Fruit fly (Drosophila melanogaster) whole organism, wandering third instar larva: ENCODE measurements around the gene cona.

Experiments
- Abd-B ChIP-seq: fragments of >200 bp; optimal IDR thresholded peaks from 2 replicates; lab custom pipeline; 2017; ENCODE audit warnings: missing biosample characterization, missing genetic modification characterization
- CG9705 ChIP-seq: fragments of 200-800 bp; sonication (Bioruptor generic); optimal IDR thresholded peaks from 2 replicates; lab custom pipeline; 2018; ENCODE audit warnings: missing biosample characterization, mild to moderate bottlenecking, missing genetic modification characterization
- Dfd ChIP-seq: fragments of >200 bp; optimal IDR thresholded peaks from 2 replicates; lab custom pipeline; 2017; ENCODE audit warnings: missing biosample characterization, missing genetic modification characterization
- Dif ChIP-seq: fragments of 200-275, 200-300 bp; sonication (Bioruptor generic); optimal IDR thresholded peaks from 2 replicates; lab custom pipeline; 2018; ENCODE audit warnings: missing biosample characterization, missing genetic modification characterization; ENCODE audit not compliant: partially characterized antibody
- Hnf4 ChIP-seq: fragments of 200-800 bp; sonication (Bioruptor generic); optimal IDR thresholded peaks from 2 replicates; lab custom pipeline; 2016; ENCODE audit warnings: missing biosample characterization, mild to moderate bottlenecking, missing genetic modification characterization
- Hr78 ChIP-seq: fragments of >200 bp; optimal IDR thresholded peaks from 2 replicates; lab custom pipeline; 2017; ENCODE audit warnings: missing biosample characterization, missing genetic modification characterization
- Mio ChIP-seq: sonication (Bioruptor generic); optimal IDR thresholded peaks from 2 replicates; lab custom pipeline; 2016; ENCODE audit warnings: missing biosample characterization, missing genetic modification characterization
- br ChIP-seq: fragments of 200-800 bp; sonication (Bioruptor generic); optimal IDR thresholded peaks from 2 replicates; lab custom pipeline; 2016; ENCODE audit warnings: missing biosample characterization, missing genetic modification characterization
- dl ChIP-seq, 2 experiments: fragments of 175-275, 200-275 bp in 1 of 2; fragments of 200-275 bp in 1 of 2; sonication (Bioruptor generic); optimal IDR thresholded peaks; lab custom pipeline; 2018; ENCODE audit warnings: mild to moderate bottlenecking in 2 of 2, missing biosample characterization in 2 of 2, missing genetic modification characterization in 2 of 2, moderate library complexity in 2 of 2; ENCODE audit not compliant: partially characterized antibody in 2 of 2, insufficient read depth in 1 of 2
- foxo ChIP-seq, 2 experiments: fragments of 200-800 bp; sonication (Bioruptor generic); optimal IDR thresholded peaks; 2 replicates in 1 of 2; 3 replicates in 1 of 2; lab custom pipeline; 2016 to 2017; ENCODE audit warnings: missing biosample characterization in 2 of 2, missing genetic modification characterization in 2 of 2
- fru ChIP-seq: fragments of 200-800 bp; sonication (Bioruptor generic); optimal IDR thresholded peaks from 3 replicates; lab custom pipeline; 2016; ENCODE audit warnings: missing biosample characterization, mild to moderate bottlenecking, missing genetic modification characterization
- psq ChIP-seq: fragments of 200-800 bp; sonication (Bioruptor generic); optimal IDR thresholded peaks from 3 replicates; lab custom pipeline; 2017; ENCODE audit warnings: missing biosample characterization, mild to moderate bottlenecking, missing genetic modification characterization, moderate library complexity

DNA sequence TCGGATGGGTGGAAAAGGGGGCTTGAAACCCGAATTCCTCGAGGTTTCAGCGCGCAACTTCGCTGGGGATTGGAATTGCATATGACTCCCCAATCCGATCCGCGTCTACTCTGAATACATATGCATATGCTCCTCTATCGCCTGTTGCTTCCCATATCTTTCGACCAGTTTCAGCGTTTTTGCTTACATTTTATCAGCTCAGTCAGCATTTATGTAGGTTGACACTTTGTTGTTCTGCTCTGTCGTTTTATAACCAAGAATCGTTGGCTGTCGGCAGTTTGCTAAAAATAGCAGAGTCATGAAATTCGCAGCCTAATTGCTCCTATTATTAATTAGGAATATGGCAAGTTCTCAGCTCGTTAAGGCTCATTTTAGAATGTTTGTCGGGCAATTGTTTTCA, 10.1 kb downstream of the cona start:
- TF ChIP-seq CG9705 (GFP tag; lab: Kevin White, UChicago) (no peak), Mio (GFP tag; lab: Kevin White, UChicago) (no peak), fru (GFP tag; lab: Kevin White, UChicago) (no peak), foxo (GFP tag; optimal IDR thresholded peaks at IDR 0.05; lab: Kevin White, UChicago) (no peak), dl (GFP tag; optimal IDR thresholded peaks at IDR 0.05; lab: Kevin White, UChicago; ENCODE audit: insufficient read depth in 1 of 2, partially characterized antibody in 2 of 2) (no peak), psq (GFP tag; lab: Kevin White, UChicago) (no peak), Dif (no peak), br (no peak), Abd-B (no peak), Hnf4 (GFP tag; lab: Kevin White, UChicago) (no peak), Hr78 (no peak), Dfd (GFP tag; lab: Kevin White, UChicago) (no peak)
